Worm (Caenorhabditis elegans): ENCODE measurements around the gene F19B10.3.
A peak's percentile ranks its signal among the peaks of the same experiment; 100 is the strongest.

F19B10.3 gene

ce11 chrII:3664470-3664869 lies at the start of gene F19B10.3:
F19B10.3 (plus strand) TSS chrII:3664770.
- TF ChIP-seq drap-1 (GFP tag; optimal IDR thresholded peaks at IDR 0.05) (no peak), lin-13 (tag; optimal IDR thresholded peaks at IDR 0.05) (no peak), unc-62 (GFP tag; optimal IDR thresholded peaks at IDR 0.05) (no peak), nhr-237 (tag; optimal IDR thresholded peaks at IDR 0.05) (no peak), elt-1 (tag; optimal IDR thresholded peaks at IDR 0.05; ENCODE audit: borderline replicate concordance, insufficient read depth) (no peak), ceh-39 (tag; optimal IDR thresholded peaks at IDR 0.05) (no peak), cnd-1 (tag; optimal IDR thresholded peaks at IDR 0.05) (no peak), ceh-83 (GFP tag; optimal IDR thresholded peaks at IDR 0.05) (no peak), hlh-1 (tag; optimal IDR thresholded peaks at IDR 0.05) (no peak), nhr-76 (tag; optimal IDR thresholded peaks at IDR 0.05) (no peak), tbx-8 (GFP tag; optimal IDR thresholded peaks at IDR 0.05) (no peak)

ce11 chrII:3616615-3617014 lies 48.0 kb upstream of the F19B10.3 start:
- peak; percentile 31 for TF ChIP-seq sptf-1 (tag; optimal IDR thresholded peaks at IDR 0.05)
- no peak for TF ChIP-seq ceh-39 (tag; optimal IDR thresholded peaks at IDR 0.05)
- no peak for TF ChIP-seq nhr-28 (tag; optimal IDR thresholded peaks at IDR 0.05)

- no peak for TF ChIP-seq elt-3 (tag; optimal IDR thresholded peaks at IDR 0.05)
- TF ChIP-seq unc-120 (tag; optimal IDR thresholded peaks at IDR 0.05; ENCODE audit: poor library complexity, severe bottlenecking): no peak
- TF ChIP-seq M03D4.4 (tag; optimal IDR thresholded peaks at IDR 0.05): no peak
These were observed 47.1 kb upstream of the F19B10.3 start, which contains the start of gene F40E12.1 for ce11 chrII:3617512-3617911. F40E12.1 (plus strand) TSS chrII:3617812.

- no peak for TF ChIP-seq nhr-76 (tag; optimal IDR thresholded peaks at IDR 0.05)
- TF ChIP-seq mep-1 (tag; optimal IDR thresholded peaks at IDR 0.05): peak; percentile 17
These were observed 43.7 kb upstream of the F19B10.3 start for ce11 chrII:3620862-3621261.

- TF ChIP-seq nhr-12 (tag; optimal IDR thresholded peaks at IDR 0.05) (no peak), M03D4.4 (tag; optimal IDR thresholded peaks at IDR 0.05) (no peak), elt-3 (tag; optimal IDR thresholded peaks at IDR 0.05) (no peak), hlh-1 (tag; optimal IDR thresholded peaks at IDR 0.05) (no peak), blmp-1 (tag; optimal IDR thresholded peaks at IDR 0.05) (no peak)
These were observed 42.6 kb upstream of the F19B10.3 start, which contains the start of gene M151.7 for ce11 chrII:3622014-3622413. M151.7 (plus strand) TSS chrII:3622314.

ce11 chrII:3626872-3627271 lies 37.7 kb upstream of the F19B10.3 start, which contains the start of gene M151.3:
M151.3 (plus strand) TSS chrII:3627172.
- TF ChIP-seq nhr-76 (tag; optimal IDR thresholded peaks at IDR 0.05): no peak
- no peak for TF ChIP-seq ces-1 (GFP tag; optimal IDR thresholded peaks at IDR 0.05)
- no peak for TF ChIP-seq ceh-43 (GFP tag; optimal IDR thresholded peaks at IDR 0.05)
- no peak for TF ChIP-seq unc-62 (GFP tag; optimal IDR thresholded peaks at IDR 0.05)
- TF ChIP-seq mls-2 (tag; optimal IDR thresholded peaks at IDR 0.05): no peak
- TF ChIP-seq unc-39 (tag; optimal IDR thresholded peaks at IDR 0.05): no peak
- no peak for TF ChIP-seq drap-1 (GFP tag; optimal IDR thresholded peaks at IDR 0.05)
- no peak for TF ChIP-seq snpc-4 (tag; optimal IDR thresholded peaks at IDR 0.05)
- TF ChIP-seq lin-13 (tag; optimal IDR thresholded peaks at IDR 0.05): no peak
- TF ChIP-seq cnd-1 (tag; optimal IDR thresholded peaks at IDR 0.05): no peak
- TF ChIP-seq lin-32 (GFP tag; optimal IDR thresholded peaks at IDR 0.05): no peak
- no peak for TF ChIP-seq ceh-39 (tag; optimal IDR thresholded peaks at IDR 0.05)
- TF ChIP-seq flh-1 (GFP tag; optimal IDR thresholded peaks at IDR 0.05): no peak
- TF ChIP-seq zip-8 (tag; optimal IDR thresholded peaks at IDR 0.05): no peak
- TF ChIP-seq lsy-2 (tag; optimal IDR thresholded peaks at IDR 0.05): no peak
- no peak for TF ChIP-seq mab-5 (tag; optimal IDR thresholded peaks at IDR 0.05)
- TF ChIP-seq nhr-237 (tag; optimal IDR thresholded peaks at IDR 0.05): no peak
- no peak for TF ChIP-seq bed-3 (GFP tag; optimal IDR thresholded peaks at IDR 0.05)
- TF ChIP-seq blmp-1 (tag; optimal IDR thresholded peaks at IDR 0.05): no peak
- no peak for TF ChIP-seq ham-2 (GFP tag; optimal IDR thresholded peaks at IDR 0.05)
